Worm (Caenorhabditis elegans): Measurements from ENCODE around the gene F27B10.1.

The F27B10.1 gene

ce11 chrV:7047512-7047911, 24.9 kb upstream of the F27B10.1 start, which contains the start of gene F20A1.8:
Gene F20A1.8 (minus strand): TSS chrV:7047612.
- TF ChIP-seq mls-2 (tag; optimal IDR thresholded peaks at IDR 0.05), result no peak
- TF ChIP-seq ceh-39 (tag; optimal IDR thresholded peaks at IDR 0.05), result no peak
- no peak for TF ChIP-seq blmp-1 (tag; optimal IDR thresholded peaks at IDR 0.05)
- TF ChIP-seq lin-13 (tag; optimal IDR thresholded peaks at IDR 0.05), result no peak
- TF ChIP-seq nhr-12 (tag; optimal IDR thresholded peaks at IDR 0.05), result no peak
- no peak for TF ChIP-seq snpc-4 (tag; optimal IDR thresholded peaks at IDR 0.05)
- no peak for TF ChIP-seq elt-3 (tag; optimal IDR thresholded peaks at IDR 0.05)

- TF ChIP-seq flh-1 (GFP tag; optimal IDR thresholded peaks at IDR 0.05) (no peak), hlh-1 (tag; optimal IDR thresholded peaks at IDR 0.05) (no peak), zip-8 (tag; optimal IDR thresholded peaks at IDR 0.05) (no peak), nhr-12 (tag; optimal IDR thresholded peaks at IDR 0.05) (no peak), unc-62 (GFP tag; optimal IDR thresholded peaks at IDR 0.05) (no peak), blmp-1 (tag; optimal IDR thresholded peaks at IDR 0.05) (no peak), nhr-237 (tag; optimal IDR thresholded peaks at IDR 0.05) (no peak), mab-5 (tag; optimal IDR thresholded peaks at IDR 0.05) (no peak), cnd-1 (tag; optimal IDR thresholded peaks at IDR 0.05) (no peak), lin-13 (tag; optimal IDR thresholded peaks at IDR 0.05) (no peak), elt-3 (tag; optimal IDR thresholded peaks at IDR 0.05) (no peak), sptf-1 (tag; optimal IDR thresholded peaks at IDR 0.05) (no peak), sem-2 (GFP tag; optimal IDR thresholded peaks at IDR 0.05) (no peak), bed-3 (GFP tag; optimal IDR thresholded peaks at IDR 0.05) (no peak), ceh-39 (tag; optimal IDR thresholded peaks at IDR 0.05) (no peak), nhr-28 (tag; optimal IDR thresholded peaks at IDR 0.05) (no peak), unc-39 (tag; optimal IDR thresholded peaks at IDR 0.05) (no peak), pha-4 (tag; optimal IDR thresholded peaks at IDR 0.05) (no peak), M03D4.4 (tag; optimal IDR thresholded peaks at IDR 0.05) (no peak), drap-1 (GFP tag; optimal IDR thresholded peaks at IDR 0.05) (no peak)
Measured at ce11 chrV:7050153-7050552, 22.3 kb upstream of the F27B10.1 start.

- TF ChIP-seq ceh-43 (GFP tag; optimal IDR thresholded peaks at IDR 0.05) (no peak), elt-1 (tag; optimal IDR thresholded peaks at IDR 0.05; ENCODE audit: borderline replicate concordance, insufficient read depth) (no peak), blmp-1 (tag; optimal IDR thresholded peaks at IDR 0.05) (no peak), nhr-28 (tag; optimal IDR thresholded peaks at IDR 0.05) (no peak), tbx-8 (GFP tag; optimal IDR thresholded peaks at IDR 0.05) (no peak), snpc-4 (tag; optimal IDR thresholded peaks at IDR 0.05) (no peak), lin-32 (GFP tag; optimal IDR thresholded peaks at IDR 0.05) (no peak), nhr-76 (tag; optimal IDR thresholded peaks at IDR 0.05) (no peak), unc-120 (tag; optimal IDR thresholded peaks at IDR 0.05; ENCODE audit: poor library complexity, severe bottlenecking) (no peak), sem-2 (GFP tag; optimal IDR thresholded peaks at IDR 0.05) (no peak), mab-5 (tag; optimal IDR thresholded peaks at IDR 0.05) (no peak), pha-4 (tag; optimal IDR thresholded peaks at IDR 0.05) (no peak), cnd-1 (tag; optimal IDR thresholded peaks at IDR 0.05) (no peak), ceh-83 (GFP tag; optimal IDR thresholded peaks at IDR 0.05) (no peak), nhr-12 (tag; optimal IDR thresholded peaks at IDR 0.05) (no peak), ztf-11 (tag; optimal IDR thresholded peaks at IDR 0.05) (no peak), elt-3 (tag; optimal IDR thresholded peaks at IDR 0.05) (no peak), unc-62 (GFP tag; optimal IDR thresholded peaks at IDR 0.05) (no peak)
Measured at ce11 chrV:7051133-7051765, 21.2 kb upstream of the F27B10.1 start, which contains the start of the genes tofu-2 and spig-1. Gene tofu-2 (minus strand): TSS chrV:7051248. Gene spig-1 (plus strand): TSS chrV:7051715.

ce11 chrV:7053100-7053499, 19.3 kb upstream of the F27B10.1 start, which contains the start of gene txt-17:
Gene txt-17 (minus strand): TSS chrV:7053200.
- TF ChIP-seq cnd-1 (tag; optimal IDR thresholded peaks at IDR 0.05), result no peak
- no peak for TF ChIP-seq nhr-12 (tag; optimal IDR thresholded peaks at IDR 0.05)
- TF ChIP-seq mls-2 (tag; optimal IDR thresholded peaks at IDR 0.05), result no peak
- TF ChIP-seq elt-3 (tag; optimal IDR thresholded peaks at IDR 0.05), result no peak
- no peak for TF ChIP-seq unc-120 (tag; optimal IDR thresholded peaks at IDR 0.05; ENCODE audit: poor library complexity, severe bottlenecking)
- TF ChIP-seq sptf-1 (tag; optimal IDR thresholded peaks at IDR 0.05), result no peak
- no peak for TF ChIP-seq drap-1 (GFP tag; optimal IDR thresholded peaks at IDR 0.05)
- TF ChIP-seq lin-32 (GFP tag; optimal IDR thresholded peaks at IDR 0.05), result no peak
- TF ChIP-seq pha-4 (tag; optimal IDR thresholded peaks at IDR 0.05), result no peak
- TF ChIP-seq snpc-4 (tag; optimal IDR thresholded peaks at IDR 0.05), result no peak
- no peak for TF ChIP-seq nhr-76 (tag; optimal IDR thresholded peaks at IDR 0.05)
- TF ChIP-seq unc-62 (GFP tag; optimal IDR thresholded peaks at IDR 0.05), result no peak
- TF ChIP-seq zip-8 (tag; optimal IDR thresholded peaks at IDR 0.05), result no peak
- TF ChIP-seq M03D4.4 (tag; optimal IDR thresholded peaks at IDR 0.05), result no peak
- no peak for TF ChIP-seq sem-2 (GFP tag; optimal IDR thresholded peaks at IDR 0.05)
- no peak for TF ChIP-seq nhr-28 (tag; optimal IDR thresholded peaks at IDR 0.05)
- no peak for TF ChIP-seq nhr-2 (tag; optimal IDR thresholded peaks at IDR 0.05)
- no peak for TF ChIP-seq lsy-2 (tag; optimal IDR thresholded peaks at IDR 0.05)

All from whole organism, mixed stage, embryonic.